Fruit fly (Drosophila melanogaster) whole organism, embryonic: ENCODE results near the gene PH4alphaNE2.
A peak's percentile ranks its signal among the peaks of the same experiment; 100 is the strongest.

Experiments
- CG13894 ChIP-seq: fragments of 200-800 bp; sonication (Bioruptor generic); optimal IDR thresholded peaks from 3 replicates; lab custom pipeline; 2018; ENCODE audit warnings: missing biosample characterization, mild to moderate bottlenecking, missing genetic modification characterization, moderate library complexity
- CG14667 ChIP-seq: fragments of 200-800 bp; sonication (Bioruptor generic); IDR thresholded peaks from 2 replicates; pipeline ENCODE4 v1.3.6; 2022; ENCODE audit warnings: missing biosample characterization, missing genetic modification characterization
- CG34376 ChIP-seq: fragments of 200-800 bp; sonication (Bioruptor generic); optimal IDR thresholded peaks from 2 replicates; lab custom pipeline; 2018; ENCODE audit warnings: missing biosample characterization, mild to moderate bottlenecking, missing genetic modification characterization
- CG5180 ChIP-seq: fragments of 200-800 bp; sonication (Bioruptor generic); optimal IDR thresholded peaks from 3 replicates; lab custom pipeline; 2017; ENCODE audit warnings: missing biosample characterization, missing genetic modification characterization, mild to moderate bottlenecking, moderate library complexity, missing genetic modification reagents
- CG8281 ChIP-seq: fragments of 200-800 bp; sonication (Bioruptor generic); optimal IDR thresholded peaks from 2 replicates; lab custom pipeline; 2018; ENCODE audit warnings: missing biosample characterization, mild to moderate bottlenecking, missing genetic modification characterization, moderate library complexity
- Drgx ChIP-seq: fragments of 200-800 bp; sonication (Bioruptor generic); IDR thresholded peaks from 2 replicates; pipeline ENCODE4 v1.3.6; 2022; ENCODE audit warnings: missing biosample characterization, missing genetic modification characterization
- Fer1 ChIP-seq: fragments of 200-800 bp; sonication (Bioruptor generic); optimal IDR thresholded peaks from 2 replicates; lab custom pipeline; 2017; ENCODE audit warnings: missing biosample characterization, mild to moderate bottlenecking, missing genetic modification characterization
- Kr ChIP-seq: fragments of 200-800 bp; sonication (Bioruptor generic); optimal IDR thresholded peaks from 2 replicates; lab custom pipeline; 2017; ENCODE audit warnings: missing biosample characterization, mild to moderate bottlenecking, missing genetic modification characterization

PH4alphaNE2 gene

dm6 chr3R:30460187-30460586 lies 51.8 kb downstream of the PH4alphaNE2 start (continued):
- TF ChIP-seq Kr (GFP tag; lab: Kevin White, UChicago) = no peak
- TF ChIP-seq CG34376 (GFP tag; lab: Kevin White, UChicago) = no peak
- TF ChIP-seq Fer1 = no peak
- peak; percentile 52 for TF ChIP-seq CG13894 (tag; lab: Kevin White, UChicago)
- TF ChIP-seq CG5180 (GFP tag; lab: Kevin White, UChicago) = peak; percentile 99
- TF ChIP-seq CG8281 (tag; lab: Kevin White, UChicago) = peak; percentile 92
- no peak for TF ChIP-seq Drgx (GFP tag; lab: Robert Waterston, UW)
- TF ChIP-seq CG14667 (GFP tag; lab: Robert Waterston, UW) = no peak
